Worm (Caenorhabditis elegans) whole organism, L1 larva: ENCODE data around the gene C29H12.6.

Source experiments
- blmp-1 ChIP-seq: fragments of 150-350 bp; optimal IDR thresholded peaks from 2 replicates; lab custom pipeline; 2014; ENCODE audit warnings: missing biosample characterization, missing genetic modification characterization
- lin-14 ChIP-seq: fragments of 200-800 bp; sonication (Bioruptor generic); optimal IDR thresholded peaks from 2 replicates; lab custom pipeline; 2018; ENCODE audit warnings: mild to moderate bottlenecking, missing genetic modification characterization, moderate library complexity, missing compliant biosample characterization

DNA sequence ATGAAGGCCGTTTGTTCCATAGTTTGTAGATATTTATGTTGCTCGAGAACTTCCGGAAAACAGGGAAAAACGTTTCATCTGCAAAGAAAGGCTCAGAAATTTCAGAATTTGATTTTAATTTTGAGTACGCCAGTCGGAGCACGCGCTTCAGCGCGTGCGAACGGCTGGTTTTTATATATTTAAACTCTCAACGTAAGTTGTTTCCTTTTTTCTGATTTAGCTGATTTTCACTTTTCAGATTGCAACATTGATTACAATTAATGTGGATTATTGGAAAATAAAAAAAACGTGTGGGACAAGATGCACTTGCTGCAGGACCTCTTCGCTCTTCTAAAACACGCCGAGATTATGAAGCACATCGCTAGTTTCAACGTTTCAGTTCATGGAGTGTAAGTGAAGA lies 35.4 kb downstream of the C29H12.6 start, which contains the start of gene F21H12.3:
- no peak for TF ChIP-seq blmp-1 (tag; lab: Kevin White, UChicago)
- TF ChIP-seq lin-14 (GFP tag; lab: Kevin White, UChicago): no peak
